Worm (Caenorhabditis elegans) whole organism, L2 larva: ENCODE results near the gene ced-8.

Experiments used
- C34F6.9 ChIP-seq: fragments of 150-350 bp; optimal IDR thresholded peaks from 2 replicates; lab custom pipeline; 2014; ENCODE audit warnings: missing biosample characterization, missing genetic modification characterization
- F13H6.1 ChIP-seq: sonication (generic microtip); optimal IDR thresholded peaks from 2 replicates; lab custom pipeline; 2016; ENCODE audit warnings: missing genetic modification characterization, missing compliant biosample characterization
- R02D3.7 ChIP-seq: fragments of 150-350 bp; optimal IDR thresholded peaks from 2 replicates; lab custom pipeline; 2014; ENCODE audit warnings: missing biosample characterization, missing genetic modification characterization
- Y55F3AM.14 ChIP-seq: fragments of 200-800 bp; sonication (Bioruptor generic); optimal IDR thresholded peaks from 2 replicates; lab custom pipeline; 2018; ENCODE audit warnings: mild to moderate bottlenecking, missing genetic modification characterization, missing compliant biosample characterization
- ZK546.5 ChIP-seq: sonication (generic microtip); optimal IDR thresholded peaks from 2 replicates; lab custom pipeline; 2017; ENCODE audit warnings: missing biosample characterization, missing genetic modification characterization
- aly-2 ChIP-seq: fragments of 150-350 bp; optimal IDR thresholded peaks from 2 replicates; lab custom pipeline; 2014; ENCODE audit warnings: missing biosample characterization, missing genetic modification characterization
- ama-1 ChIP-seq: fragments of 150-350 bp; optimal IDR thresholded peaks from 2 replicates; lab custom pipeline; 2018; ENCODE audit warnings: inconsistent platforms
- blmp-1 ChIP-seq: sonication (generic microtip); optimal IDR thresholded peaks from 2 replicates; lab custom pipeline; 2017; ENCODE audit warnings: missing genetic modification characterization, mild to moderate bottlenecking, missing compliant biosample characterization, antibody characterized with exemption, moderate library complexity; ENCODE audit not compliant: insufficient read depth
- ceh-16 ChIP-seq: fragments of 150-350 bp; optimal IDR thresholded peaks from 2 replicates; lab custom pipeline; 2014; ENCODE audit warnings: missing biosample characterization, missing genetic modification characterization
- ceh-82 ChIP-seq: fragments of 150-350 bp; optimal IDR thresholded peaks from 2 replicates; lab custom pipeline; 2014; ENCODE audit warnings: missing biosample characterization, missing genetic modification characterization
- crh-2 ChIP-seq: sonication (generic microtip); optimal IDR thresholded peaks from 2 replicates; lab custom pipeline; 2017; ENCODE audit warnings: missing biosample characterization, missing genetic modification characterization
- egl-27 ChIP-seq: sonication (generic microtip); optimal IDR thresholded peaks from 3 replicates; lab custom pipeline; 2017; ENCODE audit warnings: missing biosample characterization, missing genetic modification reagents, missing genetic modification characterization
- elt-1 ChIP-seq: fragments of 150-350 bp; optimal IDR thresholded peaks from 2 replicates; lab custom pipeline; 2014; ENCODE audit warnings: missing biosample characterization, missing genetic modification characterization
- elt-3 ChIP-seq: sonication (generic microtip); optimal IDR thresholded peaks from 2 replicates; lab custom pipeline; 2017; ENCODE audit warnings: missing biosample characterization, missing genetic modification characterization
- fos-1 ChIP-seq: fragments of 150-350 bp; optimal IDR thresholded peaks from 2 replicates; lab custom pipeline; 2014; ENCODE audit warnings: missing biosample characterization, missing genetic modification characterization
- gmeb-1 ChIP-seq: fragments of 150-350 bp; optimal IDR thresholded peaks from 2 replicates; lab custom pipeline; 2014; ENCODE audit warnings: missing biosample characterization, missing genetic modification characterization
- lin-11 ChIP-seq: fragments of 150-350 bp; sonication (generic microtip); optimal IDR thresholded peaks from 2 replicates; lab custom pipeline; 2014; ENCODE audit warnings: missing biosample characterization, missing genetic modification characterization, inconsistent platforms, mixed read lengths
- lin-13 ChIP-seq: fragments of 150-350 bp; optimal IDR thresholded peaks from 2 replicates; lab custom pipeline; 2014; ENCODE audit warnings: missing biosample characterization, missing genetic modification reagents, missing genetic modification characterization
- lsy-2 ChIP-seq, 2 experiments: fragments of 150-350 bp in 1 of 2; sonication (generic microtip) in 1 of 2; optimal IDR thresholded peaks; 2 replicates each; lab custom pipeline; 2014 to 2017; ENCODE audit warnings: missing biosample characterization in 2 of 2, missing genetic modification characterization in 2 of 2
- mab-5 ChIP-seq: fragments of 150-350 bp; optimal IDR thresholded peaks from 2 replicates; lab custom pipeline; 2014; ENCODE audit warnings: missing biosample characterization, missing genetic modification characterization
- mbf-1 ChIP-seq: sonication (generic microtip); optimal IDR thresholded peaks from 2 replicates; lab custom pipeline; 2017; ENCODE audit warnings: missing biosample characterization, missing genetic modification characterization
- mdl-1 ChIP-seq, 2 experiments: fragments of 150-350 bp in 1 of 2; sonication (generic microtip) in 1 of 2; optimal IDR thresholded peaks; 2 replicates each; lab custom pipeline; 2017; ENCODE audit warnings: missing biosample characterization in 2 of 2, missing genetic modification characterization in 2 of 2
- nhr-10 ChIP-seq: sonication (generic microtip); optimal IDR thresholded peaks from 2 replicates; lab custom pipeline; 2017; ENCODE audit warnings: missing biosample characterization, missing genetic modification characterization
- nhr-11 ChIP-seq: fragments of 150-350 bp; optimal IDR thresholded peaks from 2 replicates; lab custom pipeline; 2014; ENCODE audit warnings: missing biosample characterization, missing genetic modification characterization
- nhr-12 ChIP-seq: fragments of 150-350 bp; optimal IDR thresholded peaks from 2 replicates; lab custom pipeline; 2014; ENCODE audit warnings: missing biosample characterization, missing genetic modification characterization
- nhr-129 ChIP-seq: fragments of 150-350 bp; optimal IDR thresholded peaks from 2 replicates; lab custom pipeline; 2014; ENCODE audit warnings: missing biosample characterization, missing genetic modification characterization
- nhr-21 ChIP-seq: fragments of 150-350 bp; optimal IDR thresholded peaks from 2 replicates; lab custom pipeline; 2014; ENCODE audit warnings: missing biosample characterization, missing genetic modification characterization
- nhr-23 ChIP-seq: fragments of 150-350 bp; optimal IDR thresholded peaks from 2 replicates; lab custom pipeline; 2014; ENCODE audit warnings: missing biosample characterization, missing genetic modification reagents, missing genetic modification characterization
- nhr-25 ChIP-seq: fragments of 150-350 bp; sonication (generic microtip); optimal IDR thresholded peaks from 3 replicates; lab custom pipeline; 2014; ENCODE audit warnings: missing biosample characterization, missing genetic modification characterization
- nhr-6 ChIP-seq: fragments of 150-350 bp; optimal IDR thresholded peaks from 2 replicates; lab custom pipeline; 2014; ENCODE audit warnings: missing biosample characterization, missing genetic modification characterization
- nhr-77 ChIP-seq: fragments of 150-350 bp; optimal IDR thresholded peaks from 2 replicates; lab custom pipeline; 2014; ENCODE audit warnings: missing biosample characterization, missing genetic modification characterization
- sem-4 ChIP-seq: fragments of 150-350 bp; optimal IDR thresholded peaks from 2 replicates; lab custom pipeline; 2014; ENCODE audit warnings: missing biosample characterization, missing genetic modification reagents, missing genetic modification characterization
- skn-1 ChIP-seq: sonication (generic microtip); optimal IDR thresholded peaks from 2 replicates; lab custom pipeline; 2017; ENCODE audit warnings: missing biosample characterization, missing genetic modification characterization
- sma-3 ChIP-seq: sonication (generic microtip); optimal IDR thresholded peaks from 2 replicates; lab custom pipeline; 2016; ENCODE audit warnings: missing genetic modification reagents, missing genetic modification characterization, missing compliant biosample characterization
- sma-9 ChIP-seq, 2 experiments: fragments of 150-350 bp in 1 of 2; sonication (generic microtip) in 1 of 2; optimal IDR thresholded peaks; 2 replicates each; lab custom pipeline; 2014 to 2016; ENCODE audit warnings: missing genetic modification characterization in 2 of 2, mild to moderate bottlenecking in 1 of 2, missing biosample characterization in 1 of 2, missing compliant biosample characterization in 1 of 2, missing genetic modification reagents in 1 of 2, moderate library complexity in 1 of 2
- snpc-4 ChIP-seq: fragments of 150-350 bp; optimal IDR thresholded peaks from 2 replicates; lab custom pipeline; 2014; ENCODE audit warnings: missing biosample characterization, missing genetic modification characterization
- unc-39 ChIP-seq: fragments of 150-350 bp; optimal IDR thresholded peaks from 2 replicates; lab custom pipeline; 2014; ENCODE audit warnings: missing biosample characterization, missing genetic modification characterization
- unc-55 ChIP-seq: fragments of 150-350 bp; sonication (generic microtip); optimal IDR thresholded peaks from 3 replicates; lab custom pipeline; 2014; ENCODE audit warnings: missing biosample characterization, missing genetic modification reagents, missing genetic modification characterization
- unc-62 ChIP-seq: fragments of 150-350 bp; optimal IDR thresholded peaks from 2 replicates; lab custom pipeline; 2014; ENCODE audit warnings: missing biosample characterization, missing genetic modification reagents, missing genetic modification characterization
- zag-1 ChIP-seq: fragments of 150-350 bp; optimal IDR thresholded peaks from 2 replicates; lab custom pipeline; 2014; ENCODE audit warnings: missing biosample characterization, missing genetic modification characterization
- ztf-1 ChIP-seq: fragments of 200-800 bp; sonication (Bioruptor generic); conservative IDR thresholded peaks from 2 replicates; pipeline ENCODE4 v1.3.6; 2022; ENCODE audit warnings: missing genetic modification characterization, missing compliant biosample characterization
- ztf-11 ChIP-seq: sonication (generic microtip); optimal IDR thresholded peaks from 2 replicates; lab custom pipeline; 2017; ENCODE audit warnings: missing biosample characterization, missing genetic modification characterization
- ztf-4 ChIP-seq: fragments of 150-350 bp; optimal IDR thresholded peaks from 2 replicates; lab custom pipeline; 2014; ENCODE audit warnings: missing biosample characterization, missing genetic modification characterization

Gene ced-8

ce11 chrX:8371906-8372305 lies 44.8 kb downstream of the ced-8 start, which contains the start of gene nep-15:
Gene nep-15 (plus strand): TSS chrX:8372206.
- no peak for TF ChIP-seq sma-3 (GFP tag; lab: Kevin White, UChicago)
- TF ChIP-seq ztf-11, result no peak
- no peak for TF ChIP-seq fos-1
- no peak for TF ChIP-seq R02D3.7 (tag; lab: Kevin White, UChicago)
- no peak for TF ChIP-seq ama-1 (lab: Kevin White, UChicago)
- no peak for TF ChIP-seq sem-4 (tag; lab: Kevin White, UChicago)
- no peak for TF ChIP-seq lin-13 (GFP tag; lab: Kevin White, UChicago)
- TF ChIP-seq ztf-4 (tag; lab: Kevin White, UChicago), result no peak
- TF ChIP-seq crh-2 (tag; lab: Kevin White, UChicago), result no peak
- TF ChIP-seq nhr-25 (tag; lab: Kevin White, UChicago), result no peak
- TF ChIP-seq elt-1 (tag; lab: Kevin White, UChicago), result no peak
- no peak for TF ChIP-seq ztf-1 (GFP tag; lab: Robert Waterston, UW)
- TF ChIP-seq snpc-4, result no peak
- no peak for TF ChIP-seq ZK546.5 (tag; lab: Kevin White, UChicago)
- TF ChIP-seq ceh-16, result no peak
- TF ChIP-seq zag-1, result no peak
- no peak for TF ChIP-seq elt-3 (tag; lab: Kevin White, UChicago)
- no peak for TF ChIP-seq Y55F3AM.14 (GFP tag; lab: Kevin White, UChicago)
- TF ChIP-seq mbf-1 (tag; lab: Kevin White, UChicago), result no peak
- no peak for TF ChIP-seq egl-27

- no peak for TF ChIP-seq nhr-12 (tag; lab: Kevin White, UChicago)
- peak; percentile 11 for TF ChIP-seq zag-1
- TF ChIP-seq gmeb-1 (tag; lab: Kevin White, UChicago), result peak; percentile 77
- TF ChIP-seq F13H6.1 (tag; lab: Kevin White, UChicago), result peak; percentile 85
- no peak for TF ChIP-seq nhr-77 (tag; lab: Kevin White, UChicago)
- TF ChIP-seq lsy-2 (tag; optimal IDR thresholded peaks at IDR 0.05; lab: Kevin White, UChicago), result peak; percentile 63 to 83
- peak; percentile 74 for TF ChIP-seq lin-13 (GFP tag; lab: Kevin White, UChicago)
- TF ChIP-seq nhr-129, result peak; percentile 80
- TF ChIP-seq ama-1 (lab: Kevin White, UChicago), result no peak
- no peak for TF ChIP-seq elt-1 (tag; lab: Kevin White, UChicago)
- peak; percentile 0 for TF ChIP-seq ceh-82
- TF ChIP-seq lin-11, result peak; percentile 64
- peak; percentile 36 for TF ChIP-seq nhr-6 (tag; lab: Kevin White, UChicago)
- TF ChIP-seq egl-27, result peak; percentile 78
- TF ChIP-seq ztf-4 (tag; lab: Kevin White, UChicago), result no peak
- TF ChIP-seq ceh-16, result no peak
- peak; percentile 88 for TF ChIP-seq unc-55 (GFP tag; lab: Kevin White, UChicago)
- no peak for TF ChIP-seq nhr-11 (tag; lab: Kevin White, UChicago)
- peak; percentile 86 for TF ChIP-seq fos-1
- TF ChIP-seq sem-4 (tag; lab: Kevin White, UChicago), result peak; percentile 60
- peak; percentile 33 for TF ChIP-seq mab-5 (tag; lab: Kevin White, UChicago)
- no peak for TF ChIP-seq blmp-1 (tag; lab: Kevin White, UChicago)
- peak; percentile 34 for TF ChIP-seq nhr-10 (tag; lab: Kevin White, UChicago)
- TF ChIP-seq mdl-1 (tag; optimal IDR thresholded peaks at IDR 0.05; lab: Kevin White, UChicago), result peak in 1 of 2 experiments; percentile 19
- peak; percentile 80 for TF ChIP-seq C34F6.9 (tag; lab: Kevin White, UChicago)
- no peak for TF ChIP-seq ztf-1 (GFP tag; lab: Robert Waterston, UW)
- TF ChIP-seq nhr-21 (tag; lab: Kevin White, UChicago), result peak; percentile 27
- TF ChIP-seq sma-9 (GFP tag; optimal IDR thresholded peaks at IDR 0.05; lab: Kevin White, UChicago), result peak; percentile 84
- TF ChIP-seq sma-9 (tag; optimal IDR thresholded peaks at IDR 0.05; lab: Kevin White, UChicago), result no peak
- peak; percentile 67 for TF ChIP-seq crh-2 (tag; lab: Kevin White, UChicago)
- TF ChIP-seq nhr-23 (tag; lab: Kevin White, UChicago), result no peak
- peak; percentile 53 for TF ChIP-seq sma-3 (GFP tag; lab: Kevin White, UChicago)
Observed at ce11 chrX:8368210-8368609, 48.5 kb downstream of the ced-8 start.

DNA sequence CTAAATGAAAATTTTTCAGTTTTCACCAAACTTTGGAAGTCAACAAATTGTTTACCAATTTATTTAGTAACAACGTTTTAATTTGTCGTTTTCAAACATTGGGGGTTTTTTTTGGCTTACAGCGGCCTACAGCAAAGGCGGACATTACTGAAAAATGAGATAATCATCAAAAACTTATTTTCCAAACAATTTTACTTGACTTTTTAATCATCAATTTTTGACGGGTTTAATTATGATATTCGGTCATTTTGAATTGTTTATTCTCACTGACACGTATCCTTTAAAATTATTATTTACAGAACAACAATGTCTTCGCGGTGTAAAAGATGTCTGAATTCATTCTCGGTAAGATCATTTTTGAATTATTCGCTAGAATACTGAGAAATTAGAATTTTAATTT lies 49.2 kb downstream of the ced-8 start, which contains the start of gene F40B5.2:
TSS of gene F40B5.2 (plus strand) at position 301 of the 400 bp plus-strand sequence.
- TF ChIP-seq nhr-25 (tag; lab: Kevin White, UChicago), result no peak
- TF ChIP-seq R02D3.7 (tag; lab: Kevin White, UChicago), result no peak
- no peak for TF ChIP-seq unc-55 (GFP tag; lab: Kevin White, UChicago)
- no peak for TF ChIP-seq unc-39 (tag; lab: Kevin White, UChicago)
- no peak for TF ChIP-seq nhr-21 (tag; lab: Kevin White, UChicago)
- TF ChIP-seq ZK546.5 (tag; lab: Kevin White, UChicago), result no peak
- TF ChIP-seq unc-62 (GFP tag; lab: Kevin White, UChicago), result no peak
- TF ChIP-seq ceh-82, result no peak
- no peak for TF ChIP-seq skn-1 (tag; lab: Kevin White, UChicago)
- no peak for TF ChIP-seq lin-11
- no peak for TF ChIP-seq ama-1 (lab: Kevin White, UChicago)
- TF ChIP-seq sma-3 (GFP tag; lab: Kevin White, UChicago), result no peak
- TF ChIP-seq aly-2, result no peak
- no peak for TF ChIP-seq ztf-1 (GFP tag; lab: Robert Waterston, UW)
